Fruit fly (Drosophila melanogaster) whole organism, wandering third instar larva: Measurements from ENCODE around the gene CG14556.

ENCODE experiments used
- Abd-B ChIP-seq: fragments of >200 bp; optimal IDR thresholded peaks from 2 replicates; lab custom pipeline; 2017; ENCODE audit warnings: missing biosample characterization, missing genetic modification characterization
- CG32264 ChIP-seq: fragments of 200-800 bp; sonication (Bioruptor generic); optimal IDR thresholded peaks from 2 replicates; lab custom pipeline; 2016; ENCODE audit warnings: missing biosample characterization, missing genetic modification characterization
- GATAd ChIP-seq: sonication (Bioruptor generic); optimal IDR thresholded peaks from 2 replicates; lab custom pipeline; 2016; ENCODE audit warnings: missing biosample characterization, missing genetic modification characterization
- Hr78 ChIP-seq: fragments of >200 bp; optimal IDR thresholded peaks from 2 replicates; lab custom pipeline; 2017; ENCODE audit warnings: missing biosample characterization, missing genetic modification characterization
- Myc ChIP-seq: fragments of >200 bp; optimal IDR thresholded peaks from 2 replicates; lab custom pipeline; 2017
- Sp1 ChIP-seq: fragments of 200-800 bp; sonication (Bioruptor generic); optimal IDR thresholded peaks from 3 replicates; lab custom pipeline; 2019; ENCODE audit warnings: missing biosample characterization, mild to moderate bottlenecking, missing genetic modification characterization, moderate library complexity
- rgr ChIP-seq: fragments of 200-800 bp; sonication (Bioruptor generic); optimal IDR thresholded peaks from 3 replicates; lab custom pipeline; 2016; ENCODE audit warnings: missing biosample characterization, mild to moderate bottlenecking, missing genetic modification characterization

DNA sequence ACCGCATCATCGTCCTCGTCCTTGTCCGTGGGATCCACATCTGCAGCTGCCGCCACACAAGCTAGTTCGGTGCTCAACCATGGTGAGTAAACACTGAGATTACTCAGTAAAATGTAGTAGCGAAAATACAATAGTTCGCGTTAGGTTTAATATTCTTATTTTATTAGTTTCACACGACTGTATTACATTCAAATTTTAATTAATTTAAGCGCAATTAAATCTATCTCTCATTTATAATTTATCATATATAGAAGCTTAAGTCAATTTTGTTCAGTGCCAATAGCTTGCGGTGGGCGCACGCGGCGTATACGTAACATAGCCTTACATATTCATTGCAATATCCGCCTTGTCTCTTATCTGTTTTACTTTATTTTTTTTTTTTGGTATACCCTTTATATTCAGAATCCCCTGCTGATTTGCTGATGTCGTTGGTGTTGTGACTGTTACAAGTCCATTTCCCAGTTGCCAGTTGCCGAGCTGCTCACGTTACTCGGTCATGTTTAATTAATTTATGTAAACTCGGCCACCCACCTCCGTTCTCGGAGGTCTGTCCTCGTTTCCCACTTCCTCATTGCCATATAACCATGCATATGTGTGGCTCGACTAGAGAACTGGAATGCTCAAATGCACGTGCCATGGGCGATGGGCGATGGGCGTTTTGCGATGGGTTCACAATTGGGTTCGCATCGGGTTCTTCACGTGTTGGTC is 1.7 kb upstream of the CG14556 start:
- TF ChIP-seq Hr78 (GFP tag; lab: Kevin White, UChicago) (no peak), GATAd (no peak), Abd-B (GFP tag; lab: Kevin White, UChicago) (no peak), CG32264 (GFP tag; lab: Kevin White, UChicago) (no peak), Myc (lab: Kevin White, UChicago) (no peak), rgr (GFP tag; lab: Kevin White, UChicago) (no peak), Sp1 (GFP tag; lab: Kevin White, UChicago) (no peak)
